Worm (Caenorhabditis elegans) whole organism, L1 larva: Measurements from ENCODE around the gene clec-169.

Experiments
- lin-35 ChIP-seq, 2 experiments: fragments of 150-350 bp; optimal IDR thresholded peaks; 2 replicates each; lab custom pipeline; 2014; ENCODE audit warnings: missing biosample characterization in 2 of 2, missing genetic modification characterization in 2 of 2, missing genetic modification reagents in 2 of 2
- mab-9 ChIP-seq: fragments of 200-800 bp; sonication (Bioruptor generic); IDR thresholded peaks from 2 replicates; pipeline ENCODE4 v1.3.6; 2022; ENCODE audit warnings: missing genetic modification reagents, missing genetic modification characterization, missing compliant biosample characterization
- nhr-76 ChIP-seq: sonication (generic microtip); optimal IDR thresholded peaks from 2 replicates; lab custom pipeline; 2017; ENCODE audit warnings: missing biosample characterization, missing genetic modification characterization
- nhr-90 ChIP-seq: sonication (generic microtip); optimal IDR thresholded peaks from 2 replicates; lab custom pipeline; 2016; ENCODE audit warnings: mild to moderate bottlenecking, missing genetic modification characterization, missing compliant biosample characterization; ENCODE audit not compliant: poor library complexity
- pqm-1 ChIP-seq: sonication (generic microtip); optimal IDR thresholded peaks from 3 replicates; lab custom pipeline; 2017; ENCODE audit warnings: missing biosample characterization, missing genetic modification characterization
- tbx-2 ChIP-seq: sonication (generic microtip); optimal IDR thresholded peaks from 2 replicates; lab custom pipeline; 2016; ENCODE audit warnings: missing genetic modification characterization, missing compliant biosample characterization
- zag-1 ChIP-seq: fragments of 150-350 bp; optimal IDR thresholded peaks from 2 replicates; lab custom pipeline; 2014; ENCODE audit warnings: missing biosample characterization, missing genetic modification characterization
- ztf-4 ChIP-seq: fragments of 150-350 bp; optimal IDR thresholded peaks from 2 replicates; lab custom pipeline; 2014; ENCODE audit warnings: missing biosample characterization, missing genetic modification characterization

- no peak for TF ChIP-seq ztf-4 (tag; lab: Kevin White, UChicago)
- no peak for TF ChIP-seq tbx-2 (tag; lab: Kevin White, UChicago)
- no peak for TF ChIP-seq mab-9 (GFP tag; lab: Robert Waterston, UW)
- no peak for TF ChIP-seq nhr-76 (tag; lab: Kevin White, UChicago)
- no peak for TF ChIP-seq nhr-90 (tag; lab: Kevin White, UChicago)
- TF ChIP-seq lin-35 (GFP tag; optimal IDR thresholded peaks at IDR 0.05; lab: Kevin White, UChicago), result no peak
- no peak for TF ChIP-seq zag-1 (tag; lab: Kevin White, UChicago)
- TF ChIP-seq pqm-1 (tag; lab: Kevin White, UChicago), result no peak
Measured at ce11 chrIV:1211902-1212301, 49.2 kb upstream of the clec-169 start.
